Fruit fly (Drosophila melanogaster): ENCODE data around the gene CG33641.
A peak's percentile ranks its signal among the peaks of the same experiment; 100 is the strongest.

DNA sequence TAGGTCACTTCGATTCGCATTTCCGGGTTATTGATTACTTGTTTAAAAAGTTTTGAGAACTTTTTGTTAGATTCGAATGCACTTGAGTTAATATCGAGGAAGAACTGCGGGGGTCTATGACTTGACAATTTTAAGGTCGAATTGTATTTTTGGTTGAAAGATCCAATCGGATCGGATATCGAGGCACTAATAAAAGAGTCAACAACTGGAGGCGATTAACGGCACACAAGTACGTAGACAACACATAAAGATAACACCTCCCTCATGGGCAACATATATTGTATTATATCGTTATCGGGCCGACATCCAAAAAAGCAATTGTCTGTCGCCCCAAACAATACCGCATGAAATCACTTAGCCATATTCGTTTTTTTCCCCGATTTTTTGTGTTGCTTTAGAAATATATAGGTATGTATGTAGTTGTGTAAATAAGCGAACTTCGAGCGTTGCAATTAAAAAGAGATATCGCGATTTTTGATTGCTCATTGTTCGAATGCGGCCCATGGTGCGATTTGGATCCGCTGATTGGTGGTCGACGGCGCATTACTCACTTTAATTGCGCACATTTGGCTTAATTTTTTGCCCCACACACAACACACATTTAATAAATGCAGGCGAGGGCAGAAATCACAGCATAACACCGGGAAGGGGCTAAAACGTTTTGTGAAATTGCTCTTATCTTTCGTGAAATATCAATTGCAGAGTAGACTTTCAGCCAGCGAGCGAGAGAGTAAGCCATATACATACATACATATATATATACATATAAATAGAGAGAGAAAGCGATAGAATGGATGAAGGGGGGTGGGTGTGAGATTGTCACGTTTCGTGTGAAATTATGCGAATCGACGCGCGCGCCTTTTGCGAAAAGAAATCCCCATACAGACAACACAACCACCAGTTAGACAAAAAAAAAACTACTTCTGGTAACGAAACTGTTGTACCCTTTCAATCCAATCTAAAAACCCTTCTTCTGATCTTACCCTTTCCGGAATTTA is 17.7 kb upstream of the CG33641 start:
- TF ChIP-seq Abd-B (GFP tag; optimal IDR thresholded peaks at IDR 0.05) (no peak), Dfd (GFP tag; optimal IDR thresholded peaks at IDR 0.05) (no peak), rgr (GFP tag; optimal IDR thresholded peaks at IDR 0.05) (no peak), OdsH (GFP tag; optimal IDR thresholded peaks at IDR 0.05) (no peak), dsf (GFP tag; optimal IDR thresholded peaks at IDR 0.05; ENCODE audit: borderline replicate concordance) (no peak), Rel (GFP tag; optimal IDR thresholded peaks at IDR 0.05) (no peak), Rel (tag; optimal IDR thresholded peaks at IDR 0.05) (peak; percentile 89), br (GFP tag; optimal IDR thresholded peaks at IDR 0.05) (peak; percentile 27), h (GFP tag; optimal IDR thresholded peaks at IDR 0.05) (peak; percentile 53), psq (GFP tag; optimal IDR thresholded peaks at IDR 0.05) (no peak), Hnf4 (GFP tag; optimal IDR thresholded peaks at IDR 0.05) (no peak), Myc (optimal IDR thresholded peaks at IDR 0.05) (no peak), N (GFP tag; optimal IDR thresholded peaks at IDR 0.05) (no peak)

Data from whole organism, wandering third instar larva.